Fruit fly (Drosophila melanogaster): ENCODE data around the gene Alp13.

- TF ChIP-seq kay (GFP tag; ENCODE audit: borderline replicate concordance) = no peak
- TF ChIP-seq Clk (GFP tag; optimal IDR thresholded peaks at IDR 0.05) = no peak
- TF ChIP-seq CG14711 (tag; optimal IDR thresholded peaks at IDR 0.05) = no peak
- TF ChIP-seq CG7101 (tag; optimal IDR thresholded peaks at IDR 0.05) = no peak
- TF ChIP-seq CG1620 (GFP tag; optimal IDR thresholded peaks at IDR 0.05) = no peak
- no peak for TF ChIP-seq CG11617 (GFP tag; optimal IDR thresholded peaks at IDR 0.05)
- TF ChIP-seq Mnt (GFP tag; optimal IDR thresholded peaks at IDR 0.05) = no peak
Observed at dm6 chr3R:10034995-10035446, 40.2 kb downstream of the Alp13 start.

Data from whole organism, adult.